Worm (Caenorhabditis elegans) whole organism, midembryonic: ENCODE results near the gene daf-41.

Source experiments
- T22C8.4 ChIP-seq: fragments of 200-800 bp; sonication (Bioruptor generic); IDR thresholded peaks from 2 replicates; pipeline ENCODE4 v1.3.6; 2022; ENCODE audit warnings: missing genetic modification characterization, missing compliant biosample characterization
- cog-1 ChIP-seq: sonication (generic microtip); optimal IDR thresholded peaks from 2 replicates; lab custom pipeline; 2016; ENCODE audit warnings: missing genetic modification characterization, missing compliant biosample characterization
- flt-1 ChIP-seq: fragments of 200-800 bp; sonication (Bioruptor generic); IDR thresholded peaks from 2 replicates; pipeline ENCODE4 v1.3.6; 2022; ENCODE audit warnings: missing genetic modification characterization, missing compliant biosample characterization
- klf-2 ChIP-seq: fragments of 200-800 bp; sonication (Bioruptor generic); conservative IDR thresholded peaks from 2 replicates; pipeline ENCODE4 v1.3.6; 2022; ENCODE audit warnings: missing genetic modification reagents, missing genetic modification characterization, missing compliant biosample characterization
- med-1 ChIP-seq: sonication (generic microtip); optimal IDR thresholded peaks from 2 replicates; lab custom pipeline; 2017; ENCODE audit warnings: missing genetic modification characterization, mild to moderate bottlenecking, missing compliant biosample characterization, antibody characterized with exemption, missing genetic modification reagents; ENCODE audit not compliant: insufficient read depth
- ref-1 ChIP-seq: fragments of 200-800 bp; sonication (Bioruptor generic); conservative IDR thresholded peaks from 2 replicates; pipeline ENCODE4 v1.3.6; 2022; ENCODE audit warnings: missing genetic modification reagents, missing genetic modification characterization, missing compliant biosample characterization
- tab-1 ChIP-seq: fragments of 200-800 bp; sonication (Bioruptor generic); IDR thresholded peaks from 2 replicates; pipeline ENCODE4 v1.3.6; 2022; ENCODE audit warnings: missing genetic modification characterization, missing compliant biosample characterization
- ztf-23 ChIP-seq: fragments of 200-800 bp; sonication (Bioruptor generic); IDR thresholded peaks from 2 replicates; pipeline ENCODE4 v1.3.6; 2022; ENCODE audit warnings: missing genetic modification reagents, missing genetic modification characterization, missing compliant biosample characterization
- ztf-29 ChIP-seq: fragments of 200-800 bp; sonication (Bioruptor generic); IDR thresholded peaks from 2 replicates; pipeline ENCODE4 v1.3.6; 2022; ENCODE audit warnings: missing genetic modification reagents, missing genetic modification characterization, missing compliant biosample characterization

The daf-41 gene

ce11 chrIII:5254108-5254507 is 20.5 kb downstream of the daf-41 start, which contains the start of the genes sumv-1 and gop-1:
Gene sumv-1, minus strand, starts transcription at chrIII:5254187.
Gene gop-1, plus strand, starts transcription at chrIII:5254438.
- TF ChIP-seq ztf-29 (GFP tag; lab: Robert Waterston, UW) (no peak), flt-1 (no peak), med-1 (GFP tag; lab: Kevin White, UChicago) (no peak), cog-1 (tag; lab: Kevin White, UChicago) (no peak), klf-2 (GFP tag; lab: Robert Waterston, UW) (no peak), tab-1 (GFP tag; lab: Robert Waterston, UW) (no peak), T22C8.4 (no peak), ztf-23 (GFP tag; lab: Robert Waterston, UW) (no peak), ref-1 (GFP tag; lab: Robert Waterston, UW) (no peak)

DNA sequence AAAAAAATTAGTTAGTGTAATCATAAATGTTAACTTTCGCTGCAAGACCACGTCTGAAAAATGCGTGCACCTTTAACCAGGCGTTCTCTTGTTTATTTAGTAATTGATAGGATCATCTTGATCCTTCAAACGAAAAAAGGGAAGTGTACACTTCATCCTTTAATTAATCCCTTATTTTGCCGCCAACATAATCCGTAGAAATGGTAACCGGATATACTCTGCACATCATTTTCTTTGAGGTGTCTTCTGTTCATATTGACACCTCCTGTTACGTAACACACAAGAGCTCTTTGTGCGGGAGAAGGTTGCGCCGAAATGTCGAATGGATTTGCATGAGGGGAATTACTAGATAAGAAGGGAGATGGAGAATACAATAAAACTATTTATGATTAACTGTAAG is 25.9 kb downstream of the daf-41 start:
- TF ChIP-seq tab-1 (GFP tag; lab: Robert Waterston, UW), result no peak
- no peak for TF ChIP-seq ref-1 (GFP tag; lab: Robert Waterston, UW)
- TF ChIP-seq klf-2 (GFP tag; lab: Robert Waterston, UW), result no peak
- TF ChIP-seq T22C8.4, result no peak
- TF ChIP-seq cog-1 (tag; lab: Kevin White, UChicago), result no peak
- no peak for TF ChIP-seq ztf-23 (GFP tag; lab: Robert Waterston, UW)
- no peak for TF ChIP-seq flt-1
- TF ChIP-seq med-1 (GFP tag; lab: Kevin White, UChicago), result no peak
- TF ChIP-seq ztf-29 (GFP tag; lab: Robert Waterston, UW), result no peak

ce11 chrIII:5245067-5245466 is 29.5 kb downstream of the daf-41 start:
- TF ChIP-seq med-1 (GFP tag; lab: Kevin White, UChicago) (no peak), tab-1 (GFP tag; lab: Robert Waterston, UW) (no peak), T22C8.4 (no peak), ztf-29 (GFP tag; lab: Robert Waterston, UW) (no peak), flt-1 (no peak), ztf-23 (GFP tag; lab: Robert Waterston, UW) (no peak), ref-1 (GFP tag; lab: Robert Waterston, UW) (no peak), cog-1 (tag; lab: Kevin White, UChicago) (no peak), klf-2 (GFP tag; lab: Robert Waterston, UW) (no peak)

DNA sequence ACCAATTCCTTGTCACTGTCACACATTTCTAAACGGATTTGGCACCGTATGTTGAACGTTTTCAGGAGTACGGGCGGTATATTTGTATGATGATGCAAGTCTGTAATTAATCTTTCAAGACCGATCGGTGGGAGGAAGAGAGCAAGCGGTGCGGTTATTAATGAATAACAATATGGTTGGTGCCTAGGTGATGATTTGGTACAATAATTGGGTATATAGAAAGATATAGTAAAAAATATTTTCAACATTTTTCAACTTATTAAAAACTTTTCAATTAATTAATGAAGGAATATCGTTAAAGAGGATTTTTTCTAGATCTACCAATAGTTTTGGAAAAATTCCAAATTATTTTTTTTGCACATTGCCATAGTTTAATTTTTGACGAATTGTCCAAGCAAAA is 30.0 kb downstream of the daf-41 start, which contains the start of gene cnd-1:
cnd-1 (minus strand) TSS at position 101 of the 400 bp plus-strand sequence.
- TF ChIP-seq ref-1 (GFP tag; lab: Robert Waterston, UW) (no peak), cog-1 (tag; lab: Kevin White, UChicago) (no peak)

- TF ChIP-seq klf-2 (GFP tag; lab: Robert Waterston, UW) (no peak), ref-1 (GFP tag; lab: Robert Waterston, UW) (no peak), cog-1 (tag; lab: Kevin White, UChicago) (no peak)
These were observed 32.7 kb downstream of the daf-41 start for ce11 chrIII:5241854-5242253.

- no peak for TF ChIP-seq cog-1 (tag; lab: Kevin White, UChicago)
- no peak for TF ChIP-seq klf-2 (GFP tag; lab: Robert Waterston, UW)
- no peak for TF ChIP-seq flt-1
These were observed 38.5 kb downstream of the daf-41 start, which contains the start of gene prx-10 for ce11 chrIII:5236104-5236503. Gene prx-10, plus strand, starts transcription at chrIII:5236404.

DNA sequence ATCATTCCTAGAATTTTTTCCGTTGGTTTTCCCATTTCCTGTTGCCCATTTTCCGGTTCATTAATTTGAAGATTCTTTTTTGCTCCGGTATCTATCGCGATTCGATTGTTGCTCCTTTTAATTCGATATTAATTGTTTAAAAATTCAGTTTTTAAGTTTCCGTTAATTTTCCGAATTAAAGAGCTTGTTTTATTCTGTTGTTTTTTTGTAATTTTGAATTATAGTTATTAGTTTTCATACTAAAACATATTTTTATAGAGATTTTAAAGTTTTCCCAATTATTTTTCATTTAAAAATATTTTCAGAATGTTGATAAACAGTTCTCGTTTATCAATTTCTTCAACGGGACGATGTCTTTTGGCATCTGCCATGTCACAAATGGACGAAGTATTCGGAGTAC is 40.3 kb downstream of the daf-41 start, which contains the start of gene mrps-26:
mrps-26 (plus strand) TSS at position 301 of the 400 bp plus-strand sequence.
- TF ChIP-seq flt-1 (no peak), med-1 (GFP tag; lab: Kevin White, UChicago) (no peak), ref-1 (GFP tag; lab: Robert Waterston, UW) (no peak), T22C8.4 (no peak), ztf-23 (GFP tag; lab: Robert Waterston, UW) (no peak), tab-1 (GFP tag; lab: Robert Waterston, UW) (no peak), cog-1 (tag; lab: Kevin White, UChicago) (no peak), klf-2 (GFP tag; lab: Robert Waterston, UW) (no peak), ztf-29 (GFP tag; lab: Robert Waterston, UW) (no peak)

DNA sequence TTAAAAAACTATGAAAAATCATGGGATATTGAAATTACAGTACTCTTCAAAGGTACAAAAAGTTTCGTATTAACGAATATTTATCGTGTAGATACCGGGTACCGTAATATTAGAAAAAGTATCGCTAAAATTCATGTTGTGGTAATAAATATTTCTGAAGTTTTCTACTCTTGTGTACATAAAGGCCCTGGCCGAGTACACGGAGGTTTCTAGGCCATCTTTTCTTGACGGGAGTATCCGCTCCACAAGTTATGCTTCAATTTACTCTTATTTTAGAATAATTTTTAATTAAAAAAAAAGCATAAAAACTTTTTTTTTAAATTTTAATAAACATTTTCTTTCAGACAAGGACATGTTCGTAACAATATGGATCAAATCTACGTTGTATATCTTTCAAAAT is 41.4 kb downstream of the daf-41 start:
- no peak for TF ChIP-seq tab-1 (GFP tag; lab: Robert Waterston, UW)
- no peak for TF ChIP-seq ztf-29 (GFP tag; lab: Robert Waterston, UW)
- no peak for TF ChIP-seq T22C8.4

DNA sequence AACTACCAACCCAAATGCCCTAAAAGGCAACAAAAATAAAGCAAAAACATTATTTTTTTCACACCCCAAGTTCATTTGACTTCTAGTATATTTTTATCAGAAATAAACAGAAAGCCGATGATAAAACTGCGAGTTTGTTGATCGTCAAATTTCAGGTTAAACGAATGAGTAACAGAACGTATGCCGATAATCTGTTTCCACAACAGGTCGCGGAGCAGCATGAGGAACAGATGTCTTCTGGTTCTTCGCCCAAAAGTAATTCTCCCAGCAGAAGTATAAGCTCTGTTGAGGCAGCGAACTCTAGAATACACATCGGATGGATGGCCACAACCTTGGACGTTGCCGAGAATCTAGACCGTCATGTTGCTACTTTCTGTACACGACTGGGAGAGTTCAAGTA is 44.1 kb downstream of the daf-41 start, which contains the start of gene prmt-5:
prmt-5 (plus strand) TSS at position 141 of the 400 bp plus-strand sequence.
- no peak for TF ChIP-seq cog-1 (tag; lab: Kevin White, UChicago)
- TF ChIP-seq med-1 (GFP tag; lab: Kevin White, UChicago), result no peak
- no peak for TF ChIP-seq ztf-29 (GFP tag; lab: Robert Waterston, UW)
- TF ChIP-seq ztf-23 (GFP tag; lab: Robert Waterston, UW), result no peak
- no peak for TF ChIP-seq T22C8.4
- no peak for TF ChIP-seq tab-1 (GFP tag; lab: Robert Waterston, UW)
- TF ChIP-seq ref-1 (GFP tag; lab: Robert Waterston, UW), result no peak
- TF ChIP-seq klf-2 (GFP tag; lab: Robert Waterston, UW), result no peak
- TF ChIP-seq flt-1, result no peak

ce11 chrIII:5229511-5230250 is 44.9 kb downstream of the daf-41 start:
- TF ChIP-seq ztf-29 (GFP tag; lab: Robert Waterston, UW) (no peak), tab-1 (GFP tag; lab: Robert Waterston, UW) (no peak), med-1 (GFP tag; lab: Kevin White, UChicago) (no peak)
